Fruit fly (Drosophila melanogaster): ENCODE measurements around the gene CG8851.

DNA sequence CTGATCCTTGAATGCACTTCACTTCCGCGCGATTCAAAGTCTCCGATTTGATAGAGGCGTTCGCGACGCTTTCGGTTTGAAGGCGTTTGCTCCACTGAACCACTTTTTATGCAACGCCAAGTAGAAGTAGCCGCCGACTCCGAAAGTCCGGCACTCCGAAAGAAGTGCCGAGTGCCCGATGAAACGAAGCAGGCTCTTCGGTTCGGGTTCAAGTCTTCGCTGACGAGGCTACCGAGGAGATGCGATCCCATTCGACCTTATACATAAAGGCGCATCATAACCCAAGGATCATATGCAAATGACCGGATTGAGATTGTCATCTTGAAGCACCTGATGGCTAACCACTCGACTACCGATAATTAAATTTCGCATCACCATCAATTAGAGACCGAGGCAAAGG, 28.5 kb upstream of the CG8851 start, which contains the start of gene CG15414:
- TF ChIP-seq pan (optimal IDR thresholded peaks at IDR 0.05), result no peak
- TF ChIP-seq psq (optimal IDR thresholded peaks at IDR 0.05), result no peak
- TF ChIP-seq CG8478 (optimal IDR thresholded peaks at IDR 0.05), result no peak
- no peak for TF ChIP-seq Dll (optimal IDR thresholded peaks at IDR 0.05)
- TF ChIP-seq usp (GFP tag; optimal IDR thresholded peaks at IDR 0.05), result no peak
- TF ChIP-seq EcR (GFP tag; optimal IDR thresholded peaks at IDR 0.05), result no peak

All from whole organism.